Fruit fly (Drosophila melanogaster) whole organism: ENCODE measurements around the gene CG34134.

ENCODE experiments used
- CG8478 ChIP-seq: fragments of >200 bp; optimal IDR thresholded peaks from 2 replicates; lab custom pipeline; 2018; ENCODE audit warnings: inconsistent platforms
- Dll ChIP-seq: fragments of >200 bp; optimal IDR thresholded peaks from 2 replicates; lab custom pipeline; 2017
- EcR ChIP-seq, 2 experiments: fragments of >200 bp; optimal IDR thresholded peaks; 2 replicates each; lab custom pipeline; 2017; ENCODE audit warnings: missing biosample characterization in 2 of 2, missing genetic modification characterization in 2 of 2, missing genetic modification reagents in 2 of 2
- pan ChIP-seq: fragments of >200 bp; optimal IDR thresholded peaks from 2 replicates; lab custom pipeline; 2017
- psq ChIP-seq: fragments of >200 bp; optimal IDR thresholded peaks from 2 replicates; lab custom pipeline; 2017
- usp ChIP-seq: fragments of >200 bp; optimal IDR thresholded peaks from 2 replicates; lab custom pipeline; 2017; ENCODE audit warnings: missing biosample characterization, missing genetic modification characterization, mixed read lengths

dm6 chr2L:8217917-8218316, 27.3 kb upstream of the CG34134 start, which contains the start of gene CG8292:
- TF ChIP-seq CG8478 (lab: Kevin White, UChicago) = no peak
- TF ChIP-seq usp (GFP tag; lab: Kevin White, UChicago) = no peak
- no peak for TF ChIP-seq psq (lab: Kevin White, UChicago)
- TF ChIP-seq pan (lab: Kevin White, UChicago) = no peak
- TF ChIP-seq EcR (GFP tag; optimal IDR thresholded peaks at IDR 0.05; lab: Kevin White, UChicago) = no peak
- TF ChIP-seq Dll (lab: Kevin White, UChicago) = no peak
